Worm (Caenorhabditis elegans) whole organism, L4/young adult: ENCODE measurements around the gene cyp-33D1.

Experiments
- dao-5 ChIP-seq: sonication (generic microtip); optimal IDR thresholded peaks from 2 replicates; lab custom pipeline; 2016; ENCODE audit warnings: missing genotype, missing genetic modification characterization, moderate library complexity, missing compliant biosample characterization
- him-1 ChIP-seq: sonication (generic microtip); optimal IDR thresholded peaks from 2 replicates; lab custom pipeline; 2016; ENCODE audit warnings: missing genotype, missing genetic modification reagents, missing genetic modification characterization, missing compliant biosample characterization

DNA sequence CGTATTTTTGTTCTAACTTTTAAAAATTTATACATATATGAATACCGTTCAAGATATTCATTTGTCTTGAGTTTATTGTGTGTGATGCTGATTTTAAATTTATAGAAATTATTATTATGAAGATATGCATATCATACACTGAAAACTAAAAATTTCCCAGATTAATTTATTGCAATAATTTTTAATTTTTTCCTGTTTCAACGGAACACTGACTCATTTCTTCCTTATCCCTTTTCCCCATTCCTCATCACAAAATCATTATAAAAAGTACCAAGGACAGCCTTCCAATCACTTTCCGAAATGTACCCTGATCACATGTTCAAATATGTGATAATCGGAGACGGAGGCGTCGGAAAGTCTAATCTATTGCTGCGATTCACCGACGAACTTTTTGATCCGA, 19.0 kb upstream of the cyp-33D1 start, which contains the start of gene rabr-4:
- TF ChIP-seq him-1 (tag; lab: Kevin White, UChicago): no peak
- TF ChIP-seq dao-5 (tag; lab: Kevin White, UChicago): no peak
